Fruit fly (Drosophila melanogaster) Kc167 (cell line): ENCODE measurements around the gene CG43052.

Experiments
- Myc ChIP-seq: fragments of >200 bp; optimal IDR thresholded peaks from 2 replicates; lab custom pipeline; 2017; ENCODE audit warnings: missing external identifiers
- Sin3A ChIP-seq: fragments of >200 bp; optimal IDR thresholded peaks from 2 replicates; lab custom pipeline; 2018; ENCODE audit warnings: missing external identifiers
- h ChIP-seq: fragments of >200 bp; optimal IDR thresholded peaks from 3 replicates; lab custom pipeline; 2018; ENCODE audit warnings: missing external identifiers
- insv ChIP-seq: fragments of >200 bp; optimal IDR thresholded peaks from 3 replicates; lab custom pipeline; 2018; ENCODE audit warnings: missing external identifiers
- psq ChIP-seq: fragments of >200 bp; optimal IDR thresholded peaks from 2 replicates; lab custom pipeline; 2017; ENCODE audit warnings: missing external identifiers
- ttk ChIP-seq: sonication (Bioruptor generic); optimal IDR thresholded peaks from 2 replicates; lab custom pipeline; 2017; ENCODE audit warnings: missing external identifiers

Gene CG43052

dm6 chr2L:14351441-14352127 is at the start of gene CG43052:
Gene CG43052 (plus strand): TSS chr2L:14352077.
- TF ChIP-seq ttk (no peak), h (lab: Kevin White, UChicago) (no peak), insv (lab: Kevin White, UChicago) (no peak), Myc (no peak), psq (no peak), Sin3A (lab: Kevin White, UChicago) (no peak)

- TF ChIP-seq Myc (no peak), ttk (no peak), insv (lab: Kevin White, UChicago) (no peak), h (lab: Kevin White, UChicago) (no peak), Sin3A (lab: Kevin White, UChicago) (no peak), psq (no peak)
These were observed 49.4 kb upstream of the CG43052 start for dm6 chr2L:14302478-14302877.

- TF ChIP-seq insv (lab: Kevin White, UChicago) (no peak), Sin3A (lab: Kevin White, UChicago) (no peak)
These were observed 44.4 kb upstream of the CG43052 start for dm6 chr2L:14307516-14307915.

- TF ChIP-seq insv (lab: Kevin White, UChicago) (no peak), h (lab: Kevin White, UChicago) (no peak)
These were observed 43.6 kb upstream of the CG43052 start for dm6 chr2L:14308232-14308631.

- no peak for TF ChIP-seq Sin3A (lab: Kevin White, UChicago)
- TF ChIP-seq insv (lab: Kevin White, UChicago), result no peak
- TF ChIP-seq Myc, result no peak
- no peak for TF ChIP-seq psq
- TF ChIP-seq ttk, result no peak
These were observed 43.2 kb upstream of the CG43052 start for dm6 chr2L:14308661-14309060.

dm6 chr2L:14316704-14317103 is 35.2 kb upstream of the CG43052 start:
- TF ChIP-seq h (lab: Kevin White, UChicago) (no peak), insv (lab: Kevin White, UChicago) (no peak), psq (no peak), Myc (no peak), ttk (no peak), Sin3A (lab: Kevin White, UChicago) (no peak)

dm6 chr2L:14317992-14318391 is 33.9 kb upstream of the CG43052 start:
- no peak for TF ChIP-seq Sin3A (lab: Kevin White, UChicago)
- no peak for TF ChIP-seq insv (lab: Kevin White, UChicago)
- TF ChIP-seq Myc, result no peak
- no peak for TF ChIP-seq ttk
- TF ChIP-seq h (lab: Kevin White, UChicago), result no peak
- TF ChIP-seq psq, result no peak

- TF ChIP-seq ttk, result no peak
These were observed 33.3 kb upstream of the CG43052 start for dm6 chr2L:14318600-14318999.

- TF ChIP-seq insv (lab: Kevin White, UChicago) (no peak), ttk (no peak), h (lab: Kevin White, UChicago) (no peak), psq (no peak), Myc (no peak), Sin3A (lab: Kevin White, UChicago) (no peak)
These were observed 32.9 kb upstream of the CG43052 start for dm6 chr2L:14319005-14319404.

- no peak for TF ChIP-seq Sin3A (lab: Kevin White, UChicago)
- no peak for TF ChIP-seq ttk
- TF ChIP-seq insv (lab: Kevin White, UChicago), result no peak
- no peak for TF ChIP-seq Myc
- TF ChIP-seq psq, result no peak
- TF ChIP-seq h (lab: Kevin White, UChicago), result no peak
These were observed 17.9 kb upstream of the CG43052 start, which contains the start of gene CG33090 for dm6 chr2L:14333965-14334364. Gene CG33090 (plus strand): TSS chr2L:14334158.

dm6 chr2L:14336311-14336836 is 15.5 kb upstream of the CG43052 start:
- TF ChIP-seq h (lab: Kevin White, UChicago) (no peak), insv (lab: Kevin White, UChicago) (no peak), Myc (no peak), Sin3A (lab: Kevin White, UChicago) (no peak), psq (no peak), ttk (no peak)

- no peak for TF ChIP-seq psq
These were observed 13.9 kb upstream of the CG43052 start, which contains the start of gene CG15286 for dm6 chr2L:14337940-14338339. Gene CG15286 (plus strand): TSS chr2L:14338240.

dm6 chr2L:14340964-14341363 is 10.9 kb upstream of the CG43052 start:
- TF ChIP-seq Sin3A (lab: Kevin White, UChicago), result no peak
- TF ChIP-seq psq, result no peak
- no peak for TF ChIP-seq h (lab: Kevin White, UChicago)
- TF ChIP-seq insv (lab: Kevin White, UChicago), result no peak
- no peak for TF ChIP-seq Myc
- TF ChIP-seq ttk, result no peak

dm6 chr2L:14346588-14346987 is 5.3 kb upstream of the CG43052 start, which contains the start of gene Send2:
Gene Send2 (minus strand): TSS chr2L:14346688.
- no peak for TF ChIP-seq psq
